Worm (Caenorhabditis elegans) whole organism, L1 larva: ENCODE measurements around the gene F09F9.3.
A peak's percentile ranks its signal among the peaks of the same experiment; 100 is the strongest.

ENCODE experiments used
- C04F5.9 ChIP-seq: sonication (generic microtip); optimal IDR thresholded peaks from 2 replicates; lab custom pipeline; 2016; ENCODE audit warnings: missing genetic modification characterization, missing compliant biosample characterization
- C34B4.2 ChIP-seq: sonication (generic microtip); optimal IDR thresholded peaks from 2 replicates; lab custom pipeline; 2017; ENCODE audit warnings: mild to moderate bottlenecking, missing genetic modification characterization, missing compliant biosample characterization
- Y116A8C.19 ChIP-seq: sonication (generic microtip); optimal IDR thresholded peaks from 2 replicates; lab custom pipeline; 2016; ENCODE audit warnings: missing compliant biosample characterization, missing genetic modification characterization, borderline replicate concordance
- aha-1 ChIP-seq: fragments of 150-350 bp; optimal IDR thresholded peaks from 2 replicates; lab custom pipeline; 2014; ENCODE audit warnings: missing biosample characterization, missing genetic modification characterization
- ceh-8 ChIP-seq: fragments of 200-800 bp; sonication (Bioruptor generic); optimal IDR thresholded peaks from 2 replicates; lab custom pipeline; 2018; ENCODE audit warnings: mild to moderate bottlenecking, missing genetic modification characterization, moderate library complexity, missing compliant biosample characterization
- efl-1 ChIP-seq, 4 experiments: fragments of 150-350 bp; optimal IDR thresholded peaks in 3 of 4; peaks in 1 of 4; 1 replicate in 1 of 4; 2 replicates in 3 of 4; lab custom pipeline; 2014; ENCODE audit warnings: missing biosample characterization in 2 of 4, missing genetic modification characterization in 2 of 4, missing genetic modification reagents in 2 of 4
- elt-2 ChIP-seq: sonication (generic microtip); optimal IDR thresholded peaks from 2 replicates; lab custom pipeline; 2016; ENCODE audit warnings: missing genetic modification characterization, mild to moderate bottlenecking, inconsistent platforms, missing compliant biosample characterization, missing genetic modification reagents
- elt-3 ChIP-seq, 6 experiments: fragments of 150-350 bp in 1 of 6; sonication (generic microtip); optimal IDR thresholded peaks; 2 replicates each; lab custom pipeline; 2017 to 2018; ENCODE audit warnings: missing biosample characterization in 6 of 6, missing genetic modification characterization in 6 of 6, inconsistent platforms in 1 of 6
- fkh-4 ChIP-seq: sonication (generic microtip); optimal IDR thresholded peaks from 2 replicates; lab custom pipeline; 2016; ENCODE audit warnings: missing compliant biosample characterization, missing genetic modification characterization, borderline replicate concordance
- hlh-17 ChIP-seq: fragments of 200-800 bp; sonication (Bioruptor generic); optimal IDR thresholded peaks from 2 replicates; lab custom pipeline; 2018; ENCODE audit warnings: missing genetic modification characterization, mild to moderate bottlenecking, missing compliant biosample characterization, moderate library complexity, borderline replicate concordance
- isw-1 ChIP-seq: fragments of 200-800 bp; sonication (Bioruptor generic); IDR thresholded peaks from 2 replicates; pipeline ENCODE4 v1.3.6; 2022; ENCODE audit warnings: missing genetic modification characterization, missing compliant biosample characterization
- lin-14 ChIP-seq: fragments of 200-800 bp; sonication (Bioruptor generic); optimal IDR thresholded peaks from 2 replicates; lab custom pipeline; 2018; ENCODE audit warnings: mild to moderate bottlenecking, missing genetic modification characterization, moderate library complexity, missing compliant biosample characterization
- lin-15B ChIP-seq: fragments of 150-350 bp; sonication (generic microtip); optimal IDR thresholded peaks from 3 replicates; lab custom pipeline; 2014; ENCODE audit warnings: missing biosample characterization, missing genetic modification characterization
- lin-35 ChIP-seq, 2 experiments: fragments of 150-350 bp; optimal IDR thresholded peaks; 2 replicates each; lab custom pipeline; 2014; ENCODE audit warnings: missing biosample characterization in 2 of 2, missing genetic modification characterization in 2 of 2, missing genetic modification reagents in 2 of 2
- mdl-1 ChIP-seq, 2 experiments: fragments of 150-350 bp; optimal IDR thresholded peaks; 2 replicates each; lab custom pipeline; 2014 to 2017; ENCODE audit warnings: missing biosample characterization in 2 of 2, missing genetic modification characterization in 2 of 2, inconsistent platforms in 1 of 2
- mep-1 ChIP-seq: fragments of 150-350 bp; optimal IDR thresholded peaks from 2 replicates; lab custom pipeline; 2014; ENCODE audit warnings: missing biosample characterization, missing genetic modification characterization
- nhr-11 ChIP-seq: fragments of 150-350 bp; optimal IDR thresholded peaks from 2 replicates; lab custom pipeline; 2014; ENCODE audit warnings: missing biosample characterization, missing genetic modification characterization
- nhr-12 ChIP-seq: sonication (generic microtip); optimal IDR thresholded peaks from 2 replicates; lab custom pipeline; 2017; ENCODE audit warnings: missing biosample characterization, missing genetic modification characterization
- nhr-19 ChIP-seq: fragments of 200-800 bp; sonication (Bioruptor generic); conservative IDR thresholded peaks from 2 replicates; pipeline ENCODE4 v1.3.6; 2022; ENCODE audit warnings: missing genetic modification characterization, missing compliant biosample characterization
- nhr-20 ChIP-seq: sonication (generic microtip); optimal IDR thresholded peaks from 2 replicates; lab custom pipeline; 2016; ENCODE audit warnings: mild to moderate bottlenecking, missing genetic modification characterization, missing compliant biosample characterization
- nhr-237 ChIP-seq: fragments of 150-350 bp; optimal IDR thresholded peaks from 2 replicates; lab custom pipeline; 2014; ENCODE audit warnings: missing biosample characterization, missing genetic modification characterization
- nhr-71 ChIP-seq: sonication (generic microtip); optimal IDR thresholded peaks from 2 replicates; lab custom pipeline; 2016; ENCODE audit warnings: mild to moderate bottlenecking, missing genetic modification characterization, moderate library complexity, missing compliant biosample characterization
- nhr-76 ChIP-seq: sonication (generic microtip); optimal IDR thresholded peaks from 2 replicates; lab custom pipeline; 2017; ENCODE audit warnings: missing biosample characterization, missing genetic modification characterization
- nhr-84 ChIP-seq: sonication (generic microtip); optimal IDR thresholded peaks from 2 replicates; lab custom pipeline; 2017; ENCODE audit warnings: missing biosample characterization, missing genetic modification characterization
- nhr-85 ChIP-seq: sonication (generic microtip); peaks from one replicate; lab custom pipeline; 2016; ENCODE audit warnings: missing genetic modification characterization, inconsistent platforms, missing compliant biosample characterization
- nhr-90 ChIP-seq: sonication (generic microtip); optimal IDR thresholded peaks from 2 replicates; lab custom pipeline; 2016; ENCODE audit warnings: mild to moderate bottlenecking, missing genetic modification characterization, missing compliant biosample characterization; ENCODE audit not compliant: poor library complexity
- pax-3 ChIP-seq: fragments of 200-800 bp; sonication (Bioruptor generic); optimal IDR thresholded peaks from 2 replicates; lab custom pipeline; 2018; ENCODE audit warnings: mild to moderate bottlenecking, missing genetic modification characterization, moderate library complexity, missing compliant biosample characterization
- rnt-1 ChIP-seq: sonication (generic microtip); optimal IDR thresholded peaks from 2 replicates; lab custom pipeline; 2016; ENCODE audit warnings: mild to moderate bottlenecking, missing genetic modification characterization, moderate library complexity, missing compliant biosample characterization
- skn-1 ChIP-seq: fragments of 150-350 bp; optimal IDR thresholded peaks from 2 replicates; lab custom pipeline; 2014; ENCODE audit warnings: missing biosample characterization, missing genetic modification characterization
- snu-23 ChIP-seq: sonication (generic microtip); optimal IDR thresholded peaks from 2 replicates; lab custom pipeline; 2016; ENCODE audit warnings: missing genetic modification characterization, missing compliant biosample characterization
- sox-4 ChIP-seq: sonication (generic microtip); optimal IDR thresholded peaks from 2 replicates; lab custom pipeline; 2016; ENCODE audit warnings: missing genetic modification characterization, missing compliant biosample characterization
- sptf-1 ChIP-seq: fragments of 150-350 bp; optimal IDR thresholded peaks from 2 replicates; lab custom pipeline; 2014; ENCODE audit warnings: missing biosample characterization, missing genetic modification characterization
- sup-37 ChIP-seq: fragments of 200-800 bp; sonication (Bioruptor generic); optimal IDR thresholded peaks from 2 replicates; lab custom pipeline; 2018; ENCODE audit warnings: mild to moderate bottlenecking, missing genetic modification characterization, missing compliant biosample characterization
- tlp-1 ChIP-seq: fragments of 150-350 bp; optimal IDR thresholded peaks from 2 replicates; lab custom pipeline; 2014; ENCODE audit warnings: missing biosample characterization, missing genetic modification characterization
- unc-130 ChIP-seq: fragments of 150-350 bp; optimal IDR thresholded peaks from 2 replicates; lab custom pipeline; 2017; ENCODE audit warnings: missing biosample characterization, missing genetic modification characterization, inconsistent platforms
- unc-62 ChIP-seq: fragments of 150-350 bp; optimal IDR thresholded peaks from 2 replicates; lab custom pipeline; 2014; ENCODE audit warnings: missing biosample characterization, missing genetic modification reagents, missing genetic modification characterization
- unc-98 ChIP-seq: fragments of 200-800 bp; sonication (Bioruptor generic); IDR thresholded peaks from 2 replicates; pipeline ENCODE4 v1.3.6; 2022; ENCODE audit warnings: missing genetic modification characterization, missing compliant biosample characterization
- ztf-11 ChIP-seq, 2 experiments: sonication (generic microtip); optimal IDR thresholded peaks; 2 replicates each; lab custom pipeline; 2016 to 2017; ENCODE audit warnings: missing genetic modification characterization in 2 of 2, missing biosample characterization in 1 of 2, missing compliant biosample characterization in 1 of 2

F09F9.3 gene

DNA sequence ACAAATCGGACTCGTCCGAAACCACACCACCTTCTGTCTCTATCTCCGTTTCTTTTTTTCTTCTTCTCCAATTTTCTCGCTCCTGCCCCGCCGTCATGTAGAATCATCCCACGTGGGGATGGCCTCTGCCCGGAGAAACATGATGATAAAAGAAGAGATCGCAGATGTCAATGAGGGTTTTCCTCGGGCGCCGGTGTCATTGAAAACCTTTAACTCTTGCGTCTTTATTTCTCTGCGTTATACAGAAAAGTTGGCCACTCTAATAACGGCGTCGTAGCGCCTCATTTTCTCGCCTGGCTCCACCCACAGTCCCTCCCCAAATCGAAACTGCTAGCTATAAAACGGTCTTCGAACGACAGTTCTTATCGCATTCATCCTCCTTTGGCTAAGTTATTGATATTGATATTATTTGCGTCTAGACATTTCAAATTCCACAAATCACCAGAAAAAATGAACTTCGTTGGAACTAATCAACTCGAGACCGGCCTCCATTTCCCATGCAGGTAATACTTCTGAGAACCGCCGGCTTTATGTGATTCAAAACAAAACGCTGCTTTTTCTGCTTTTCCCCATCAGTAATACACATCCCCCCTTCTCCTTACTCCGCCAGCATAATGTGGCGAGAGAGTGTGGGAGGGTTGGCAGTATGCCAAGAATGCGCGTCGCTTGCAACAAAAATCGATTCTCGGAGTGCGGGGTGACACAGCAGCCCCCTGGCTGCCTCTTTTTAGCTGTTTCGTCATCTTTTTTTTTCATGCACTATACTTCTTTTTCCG is 24.4 kb upstream of the F09F9.3 start (continued):
- TF ChIP-seq nhr-76 (tag; lab: Kevin White, UChicago) (no peak), ceh-8 (GFP tag; lab: Kevin White, UChicago) (peak; percentile 5), Y116A8C.19 (tag; lab: Kevin White, UChicago) (no peak), unc-130 (tag; lab: Kevin White, UChicago) (peak; percentile 78), sox-4 (peak; percentile 57), pax-3 (tag; lab: Kevin White, UChicago) (peak; percentile 19), nhr-11 (tag; lab: Kevin White, UChicago) (no peak), C34B4.2 (tag; lab: Kevin White, UChicago) (no peak), nhr-84 (tag; lab: Kevin White, UChicago) (peak; percentile 9), nhr-19 (GFP tag; lab: Robert Waterston, UW) (peak; percentile 73), fkh-4 (tag; lab: Kevin White, UChicago) (no peak), C04F5.9 (no peak), unc-62 (GFP tag; lab: Kevin White, UChicago) (no peak), snu-23 (GFP tag; lab: Kevin White, UChicago) (peak; percentile 85), sptf-1 (tag; lab: Kevin White, UChicago) (no peak), skn-1 (tag; lab: Kevin White, UChicago) (peak; percentile 96)

DNA sequence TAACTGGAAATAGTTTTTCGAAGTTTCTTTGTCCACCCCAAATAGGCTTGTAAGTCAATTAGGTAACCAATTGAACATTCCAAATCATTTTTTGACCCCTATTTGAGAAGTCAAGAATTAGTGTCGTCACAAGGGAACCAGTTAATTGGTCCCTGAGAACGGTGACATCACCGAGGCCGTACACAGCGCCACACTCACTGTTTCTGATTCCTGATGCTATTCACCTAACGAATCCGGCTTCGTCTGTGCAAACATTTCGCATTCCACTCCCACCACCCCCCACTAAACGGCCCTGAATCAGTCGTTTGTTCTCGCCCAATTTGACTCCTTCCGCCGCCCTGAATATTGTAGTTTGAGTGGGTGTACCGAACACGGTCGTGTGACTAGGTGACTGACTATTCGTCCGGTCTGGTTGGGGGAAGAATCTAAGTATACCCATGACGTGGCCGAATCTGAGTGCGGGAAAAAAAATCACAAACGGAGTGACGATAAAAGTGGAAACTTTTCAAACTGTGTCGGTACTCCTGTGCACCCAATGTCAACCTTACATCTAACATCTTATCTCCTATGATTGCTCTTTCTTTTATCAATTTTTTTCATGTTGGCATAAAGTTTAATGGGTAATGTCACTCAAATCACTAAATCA is 23.4 kb upstream of the F09F9.3 start:
- peak; percentile 2 for TF ChIP-seq snu-23 (GFP tag; lab: Kevin White, UChicago)
- TF ChIP-seq nhr-85: peak; percentile 76
- TF ChIP-seq nhr-71: peak; percentile 28
- peak in 2 of 6 experiments; percentile 6 to 22 for TF ChIP-seq elt-3 (tag; optimal IDR thresholded peaks at IDR 0.05; lab: Kevin White, UChicago)
- no peak for TF ChIP-seq tlp-1
- TF ChIP-seq skn-1 (tag; lab: Kevin White, UChicago): peak; percentile 53
- 0 out of 2 replicates have a peak, but pooled peaks have one; percentile 12 for TF ChIP-seq unc-98 (GFP tag; lab: Robert Waterston, UW)
- TF ChIP-seq lin-15B: no peak
- TF ChIP-seq nhr-12 (tag; lab: Kevin White, UChicago): no peak
- no peak for TF ChIP-seq aha-1
- peak in 1 of 2 experiments; percentile 31 for TF ChIP-seq mdl-1 (tag; optimal IDR thresholded peaks at IDR 0.05; lab: Kevin White, UChicago)
- TF ChIP-seq sup-37 (GFP tag; lab: Kevin White, UChicago): no peak
- TF ChIP-seq ztf-11 (tag; optimal IDR thresholded peaks at IDR 0.05; lab: Kevin White, UChicago): no peak
- no peak for TF ChIP-seq nhr-237 (tag; lab: Kevin White, UChicago)
- TF ChIP-seq elt-2 (tag; lab: Kevin White, UChicago): peak; percentile 59
- TF ChIP-seq mep-1 (tag; lab: Kevin White, UChicago): peak; percentile 4
- no peak for TF ChIP-seq isw-1 (GFP tag; lab: Robert Waterston, UW)
- TF ChIP-seq hlh-17 (GFP tag; lab: Kevin White, UChicago): no peak
- TF ChIP-seq lin-14 (GFP tag; lab: Kevin White, UChicago): peak; percentile 57
- TF ChIP-seq lin-35 (GFP tag; optimal IDR thresholded peaks at IDR 0.05; lab: Kevin White, UChicago): peak in 1 of 2 experiments; percentile 60
- TF ChIP-seq nhr-20: peak; percentile 33
- TF ChIP-seq efl-1 (optimal IDR thresholded peaks at IDR 0.05; lab: Kevin White, UChicago): no peak
- TF ChIP-seq efl-1 (GFP tag; optimal IDR thresholded peaks at IDR 0.05 in 1 of 2; lab: Kevin White, UChicago): peak in 1 of 2 experiments; percentile 92
- peak; percentile 16 for TF ChIP-seq nhr-90 (tag; lab: Kevin White, UChicago)
- peak; percentile 34 for TF ChIP-seq rnt-1 (tag; lab: Kevin White, UChicago)
